Worm (Caenorhabditis elegans) whole organism, young adult: ENCODE results near the gene idpc-2.
A peak's percentile ranks its signal among the peaks of the same experiment; 100 is the strongest.
"Not testable (repeated sequence)": the region's sequence is repeated elsewhere in the genome, so short reads cannot be mapped to it uniquely, and the experiment has no call there.

Experiments
- B0019.2 ChIP-seq: fragments of 200-800 bp; sonication (Bioruptor generic); conservative IDR thresholded peaks from 2 replicates; pipeline ENCODE4 v1.3.6; 2022; ENCODE audit warnings: missing genetic modification reagents, missing genetic modification characterization, missing compliant biosample characterization
- F10E7.11 ChIP-seq: sonication (generic microtip); optimal IDR thresholded peaks from 2 replicates; lab custom pipeline; 2017; ENCODE audit warnings: mild to moderate bottlenecking, missing genetic modification characterization, moderate library complexity, missing compliant biosample characterization
- F33H1.4 ChIP-seq: fragments of 200-800 bp; sonication (Bioruptor generic); IDR thresholded peaks from 2 replicates; pipeline ENCODE4 v1.3.6; 2022; ENCODE audit warnings: missing genetic modification reagents, missing genetic modification characterization, missing compliant biosample characterization
- F39B2.1 ChIP-seq: fragments of 200-800 bp; sonication (Bioruptor generic); IDR thresholded peaks from 2 replicates; pipeline ENCODE4 v1.3.6; 2022; ENCODE audit warnings: missing genetic modification reagents, missing genetic modification characterization, missing compliant biosample characterization
- F55B11.4 ChIP-seq: sonication (generic microtip); optimal IDR thresholded peaks from 2 replicates; lab custom pipeline; 2016; ENCODE audit warnings: missing compliant biosample characterization, missing genetic modification characterization, borderline replicate concordance; ENCODE audit not compliant: insufficient read depth
- T26A5.8 ChIP-seq: sonication (generic microtip); optimal IDR thresholded peaks from 2 replicates; lab custom pipeline; 2016; ENCODE audit warnings: missing genetic modification characterization, missing compliant biosample characterization
- Y79H2A.3 ChIP-seq: fragments of 200-800 bp; sonication (Bioruptor generic); conservative IDR thresholded peaks from 2 replicates; pipeline ENCODE4 v1.3.6; 2022; ENCODE audit warnings: missing genetic modification reagents, missing genetic modification characterization, missing compliant biosample characterization
- atf-7 ChIP-seq: sonication (generic microtip); optimal IDR thresholded peaks from 2 replicates; lab custom pipeline; 2017; ENCODE audit warnings: mild to moderate bottlenecking, missing genetic modification characterization, missing compliant biosample characterization
- attf-3 ChIP-seq: fragments of 200-800 bp; sonication (Bioruptor generic); conservative IDR thresholded peaks from 2 replicates; pipeline ENCODE4 v1.3.6; 2022; ENCODE audit warnings: missing genetic modification reagents, missing genetic modification characterization, missing compliant biosample characterization
- dox-1 ChIP-seq: fragments of 200-800 bp; sonication (Bioruptor generic); IDR thresholded peaks from 2 replicates; pipeline ENCODE4 v1.3.6; 2022; ENCODE audit warnings: missing genetic modification reagents, missing genetic modification characterization, missing compliant biosample characterization
- egrh-3 ChIP-seq: fragments of 200-800 bp; sonication (Bioruptor generic); IDR thresholded peaks from 2 replicates; pipeline ENCODE4 v1.3.6; 2022; ENCODE audit warnings: missing genetic modification reagents, missing genetic modification characterization, missing compliant biosample characterization
- ekl-4 ChIP-seq: fragments of 200-800 bp; sonication (Bioruptor generic); IDR thresholded peaks from 2 replicates; pipeline ENCODE4 v1.3.6; 2022; ENCODE audit warnings: missing genetic modification reagents, missing genetic modification characterization, missing compliant biosample characterization
- him-1 ChIP-seq: sonication (generic microtip); optimal IDR thresholded peaks from 2 replicates; lab custom pipeline; 2016; ENCODE audit warnings: missing genotype, missing genetic modification reagents, missing genetic modification characterization, missing compliant biosample characterization
- lsl-1 ChIP-seq: fragments of 200-800 bp; sonication (Bioruptor generic); optimal IDR thresholded peaks from 2 replicates; lab custom pipeline; 2018; ENCODE audit warnings: mild to moderate bottlenecking, missing genetic modification characterization, moderate library complexity, missing compliant biosample characterization
- madf-3 ChIP-seq: fragments of 200-800 bp; sonication (Bioruptor generic); IDR thresholded peaks from 2 replicates; pipeline ENCODE4 v1.3.6; 2022; ENCODE audit warnings: missing genetic modification reagents, missing genetic modification characterization, missing compliant biosample characterization
- mel-28 ChIP-seq: sonication (generic microtip); optimal IDR thresholded peaks from 2 replicates; lab custom pipeline; 2016; ENCODE audit warnings: borderline replicate concordance, mild to moderate bottlenecking, missing genetic modification characterization, missing compliant biosample characterization
- mxl-1 ChIP-seq: sonication (generic microtip); optimal IDR thresholded peaks from 2 replicates; lab custom pipeline; 2016; ENCODE audit warnings: missing genetic modification characterization, missing compliant biosample characterization
- nfya-2 ChIP-seq: fragments of 200-800 bp; sonication (Bioruptor generic); IDR thresholded peaks from 2 replicates; pipeline ENCODE4 v1.3.6; 2022; ENCODE audit warnings: missing genetic modification reagents, missing genetic modification characterization, missing compliant biosample characterization
- nhr-120 ChIP-seq: fragments of 200-800 bp; sonication (Bioruptor generic); IDR thresholded peaks from 2 replicates; pipeline ENCODE4 v1.3.6; 2022; ENCODE audit warnings: missing genetic modification characterization, missing compliant biosample characterization
- nhr-80 ChIP-seq: sonication (generic microtip); optimal IDR thresholded peaks from 2 replicates; lab custom pipeline; 2016; ENCODE audit warnings: missing genetic modification characterization, missing compliant biosample characterization
- nhr-90 ChIP-seq: sonication (generic microtip); optimal IDR thresholded peaks from 2 replicates; lab custom pipeline; 2016; ENCODE audit warnings: missing genotype, mild to moderate bottlenecking, missing genetic modification characterization, missing compliant biosample characterization
- repo-1 ChIP-seq: sonication (generic microtip); optimal IDR thresholded peaks from 2 replicates; lab custom pipeline; 2017; ENCODE audit warnings: mild to moderate bottlenecking, missing genetic modification characterization, missing compliant biosample characterization
- snpc-1.1 ChIP-seq: sonication (generic microtip); optimal IDR thresholded peaks from 2 replicates; lab custom pipeline; 2017; ENCODE audit warnings: missing genetic modification characterization, mild to moderate bottlenecking, missing compliant biosample characterization, antibody characterized with exemption, moderate library complexity, missing genotype, missing genetic modification reagents; ENCODE audit not compliant: insufficient read depth
- snpc-4 ChIP-seq, 5 experiments: fragments of 150-350 bp in 1 of 5; sonication (generic microtip) in 4 of 5; optimal IDR thresholded peaks; 2 replicates each; lab custom pipeline; 2014 to 2018; ENCODE audit warnings: missing genetic modification characterization in 5 of 5, missing biosample characterization in 3 of 5, antibody characterized with exemption in 2 of 5, mild to moderate bottlenecking in 2 of 5, missing compliant biosample characterization in 2 of 5, missing genotype in 2 of 5, moderate library complexity in 2 of 5, missing genetic modification reagents in 1 of 5
- unc-130 ChIP-seq: sonication (generic microtip); optimal IDR thresholded peaks from 2 replicates; lab custom pipeline; 2016; ENCODE audit warnings: missing genetic modification reagents, missing genetic modification characterization, missing compliant biosample characterization
- ztf-28 ChIP-seq: fragments of 200-800 bp; sonication (Bioruptor generic); IDR thresholded peaks from 2 replicates; pipeline ENCODE4 v1.3.6; 2022; ENCODE audit warnings: missing genetic modification reagents, missing genetic modification characterization, missing compliant biosample characterization

Gene idpc-2

ce11 chrV:8586920-8587319, 34.2 kb downstream of the idpc-2 start:
- TF ChIP-seq nhr-80 (tag; lab: Kevin White, UChicago) (peak; percentile 56), nhr-90 (no peak), unc-130 (no peak), snpc-4 (GFP tag; optimal IDR thresholded peaks at IDR 0.05; lab: Kevin White, UChicago) (no peak), snpc-4 (tag; optimal IDR thresholded peaks at IDR 0.05; lab: Kevin White, UChicago) (peak in 1 of 4 experiments; percentile 46), F33H1.4 (GFP tag; lab: Robert Waterston, UW) (no peak), dox-1 (GFP tag; lab: Robert Waterston, UW) (no peak), nhr-120 (GFP tag; lab: Robert Waterston, UW) (no peak), Y79H2A.3 (GFP tag; lab: Robert Waterston, UW) (no peak)

- TF ChIP-seq F39B2.1 (GFP tag; lab: Robert Waterston, UW) (no peak), attf-3 (no peak), mxl-1 (tag; lab: Kevin White, UChicago) (no peak), F55B11.4 (tag; lab: Kevin White, UChicago) (no peak), snpc-1.1 (tag; lab: Kevin White, UChicago) (no peak), egrh-3 (no peak), nfya-2 (GFP tag; lab: Robert Waterston, UW) (no peak), B0019.2 (GFP tag; lab: Robert Waterston, UW) (no peak), lsl-1 (GFP tag; lab: Kevin White, UChicago) (no peak), madf-3 (GFP tag; lab: Robert Waterston, UW) (no peak)
- TF ChIP-seq, all 124 proteins: peak for 0
These were observed 34.6 kb downstream of the idpc-2 start for ce11 chrV:8586472-8586871.

- TF ChIP-seq him-1 (tag; lab: Kevin White, UChicago), result no peak
- TF ChIP-seq nhr-120 (GFP tag; lab: Robert Waterston, UW), result no peak
- TF ChIP-seq repo-1 (tag; lab: Kevin White, UChicago), result no peak
- no peak for TF ChIP-seq T26A5.8 (tag; lab: Kevin White, UChicago)
- no peak for TF ChIP-seq ztf-28 (GFP tag; lab: Robert Waterston, UW)
- TF ChIP-seq F10E7.11, result no peak
These were observed 40.2 kb downstream of the idpc-2 start, which contains the start of gene C10B5.1 for ce11 chrV:8580961-8581360. TSS of gene C10B5.1 (plus strand) at chrV:8581261.

- TF ChIP-seq ekl-4; mel-28 (tag; lab: Kevin White, UChicago); atf-7 (tag; lab: Kevin White, UChicago): not testable (repeated sequence)
These were observed 46.4 kb downstream of the idpc-2 start, which contains the start of gene F25G6.1 for ce11 chrV:8574762-8575161. TSS of gene F25G6.1 (plus strand) at chrV:8575062.
